Fruit fly (Drosophila melanogaster): ENCODE results near the gene trk.
A peak's percentile ranks its signal among the peaks of the same experiment; 100 is the strongest.

The trk gene

dm6 chr2L:10311822-10312221, 39.7 kb upstream of the trk start:
- TF ChIP-seq lola (GFP tag; optimal IDR thresholded peaks at IDR 0.05) (no peak), Dfd (GFP tag; optimal IDR thresholded peaks at IDR 0.05) (no peak), N (GFP tag; optimal IDR thresholded peaks at IDR 0.05) (no peak), Myc (optimal IDR thresholded peaks at IDR 0.05) (peak; percentile 10), fru (GFP tag; optimal IDR thresholded peaks at IDR 0.05) (no peak), woc (GFP tag; optimal IDR thresholded peaks at IDR 0.05) (no peak), sage (GFP tag; optimal IDR thresholded peaks at IDR 0.05) (peak; percentile 47), Hnf4 (GFP tag; optimal IDR thresholded peaks at IDR 0.05) (no peak), psq (GFP tag; optimal IDR thresholded peaks at IDR 0.05) (no peak), pan (optimal IDR thresholded peaks at IDR 0.05) (no peak), tai (GFP tag; optimal IDR thresholded peaks at IDR 0.05) (peak; percentile 1)

dm6 chr2L:10310614-10311382, 38.7 kb upstream of the trk start, which contains the start of gene Cdk5alpha:
Gene Cdk5alpha, minus strand, starts transcription at chr2L:10310956.
- TF ChIP-seq Hnf4 (GFP tag; optimal IDR thresholded peaks at IDR 0.05) = peak; percentile 33
- TF ChIP-seq Hr83 (GFP tag; optimal IDR thresholded peaks at IDR 0.05; ENCODE audit: poor library complexity, severe bottlenecking) = peak; percentile 6
- peak; percentile 59 for TF ChIP-seq tai (GFP tag; optimal IDR thresholded peaks at IDR 0.05)
- no peak for TF ChIP-seq h (GFP tag; optimal IDR thresholded peaks at IDR 0.05)

dm6 chr2L:10306518-10307260, 34.6 kb upstream of the trk start, which contains the start of the genes CG5390 and CG4968:
Gene CG5390, minus strand, starts transcription at chr2L:10306594.
Gene CG4968, plus strand, starts transcription at chr2L:10306922.
- no peak for TF ChIP-seq CrebA (GFP tag; optimal IDR thresholded peaks at IDR 0.05; ENCODE audit: borderline replicate concordance)
- TF ChIP-seq woc (GFP tag; optimal IDR thresholded peaks at IDR 0.05) = peak; percentile 67
- TF ChIP-seq Hr78 (GFP tag; optimal IDR thresholded peaks at IDR 0.05) = no peak
- TF ChIP-seq Myc (optimal IDR thresholded peaks at IDR 0.05) = no peak
- no peak for TF ChIP-seq dmrt93B (GFP tag; optimal IDR thresholded peaks at IDR 0.05)
- no peak for TF ChIP-seq GATAd (GFP tag; optimal IDR thresholded peaks at IDR 0.05)
- no peak for TF ChIP-seq Hr83 (GFP tag; optimal IDR thresholded peaks at IDR 0.05; ENCODE audit: poor library complexity, severe bottlenecking)
- TF ChIP-seq HLH106 (tag; optimal IDR thresholded peaks at IDR 0.05) = peak; percentile 82
- TF ChIP-seq CG9705 (GFP tag; optimal IDR thresholded peaks at IDR 0.05) = peak; percentile 72
- peak; percentile 84 for TF ChIP-seq Rel (GFP tag; optimal IDR thresholded peaks at IDR 0.05)
- TF ChIP-seq Rel (tag; optimal IDR thresholded peaks at IDR 0.05) = peak; percentile 69
- peak; percentile 3 for TF ChIP-seq Dif (GFP tag; optimal IDR thresholded peaks at IDR 0.05; ENCODE audit: partially characterized antibody)
- TF ChIP-seq jim (GFP tag; optimal IDR thresholded peaks at IDR 0.05) = no peak
- TF ChIP-seq pan (optimal IDR thresholded peaks at IDR 0.05) = no peak
- peak; percentile 79 for TF ChIP-seq Hnf4 (GFP tag; optimal IDR thresholded peaks at IDR 0.05)
- TF ChIP-seq foxo (GFP tag; optimal IDR thresholded peaks at IDR 0.05) = peak in 1 of 2 experiments; percentile 84
- peak; percentile 66 for TF ChIP-seq tai (GFP tag; optimal IDR thresholded peaks at IDR 0.05)
- peak; percentile 52 for TF ChIP-seq sv (GFP tag; optimal IDR thresholded peaks at IDR 0.05)
- TF ChIP-seq N (GFP tag; optimal IDR thresholded peaks at IDR 0.05) = no peak
- peak; percentile 71 for TF ChIP-seq psq (GFP tag; optimal IDR thresholded peaks at IDR 0.05)
- peak; percentile 80 for TF ChIP-seq rgr (GFP tag; optimal IDR thresholded peaks at IDR 0.05)
- TF ChIP-seq Abd-B (GFP tag; optimal IDR thresholded peaks at IDR 0.05) = no peak
- peak; percentile 56 for TF ChIP-seq Jra (GFP tag; optimal IDR thresholded peaks at IDR 0.05)
- peak; percentile 85 for TF ChIP-seq Sp1 (GFP tag; optimal IDR thresholded peaks at IDR 0.05)
- TF ChIP-seq CG32264 (GFP tag; optimal IDR thresholded peaks at IDR 0.05) = no peak
- TF ChIP-seq dl (GFP tag; optimal IDR thresholded peaks at IDR 0.05; ENCODE audit: insufficient read depth in 1 of 2, partially characterized antibody in 2 of 2) = no peak
- TF ChIP-seq h (GFP tag; optimal IDR thresholded peaks at IDR 0.05) = peak; percentile 74
- TF ChIP-seq Dfd (GFP tag; optimal IDR thresholded peaks at IDR 0.05) = no peak
- TF ChIP-seq fru (GFP tag; optimal IDR thresholded peaks at IDR 0.05) = no peak
- no peak for TF ChIP-seq usp (GFP tag; optimal IDR thresholded peaks at IDR 0.05)
- TF ChIP-seq lola (GFP tag; optimal IDR thresholded peaks at IDR 0.05) = no peak
- TF ChIP-seq brk (GFP tag; optimal IDR thresholded peaks at IDR 0.05) = peak; percentile 90
- TF ChIP-seq br (GFP tag; optimal IDR thresholded peaks at IDR 0.05) = no peak
- no peak for TF ChIP-seq Mio (GFP tag; optimal IDR thresholded peaks at IDR 0.05)
- no peak for TF ChIP-seq Vsx2 (GFP tag; optimal IDR thresholded peaks at IDR 0.05; ENCODE audit: partially characterized antibody)
- TF ChIP-seq dsf (GFP tag; optimal IDR thresholded peaks at IDR 0.05; ENCODE audit: borderline replicate concordance) = peak; percentile 46
- peak; percentile 88 for TF ChIP-seq sage (GFP tag; optimal IDR thresholded peaks at IDR 0.05)
- peak; percentile 69 for TF ChIP-seq ey (GFP tag; optimal IDR thresholded peaks at IDR 0.05)
- peak; percentile 81 for TF ChIP-seq OdsH (GFP tag; optimal IDR thresholded peaks at IDR 0.05)
